Worm (Caenorhabditis elegans): ENCODE results near the gene T05H10.4.

- TF ChIP-seq nhr-28 (tag; optimal IDR thresholded peaks at IDR 0.05) = no peak
- no peak for TF ChIP-seq elt-2 (tag; optimal IDR thresholded peaks at IDR 0.05)
- no peak for TF ChIP-seq grh-1 (GFP tag; IDR thresholded peaks at IDR 0.05)
Measured at ce11 chrII:8037246-8037645, 15.7 kb upstream of the T05H10.4 start, which contains the start of gene arp-6.

Data from whole organism, L1 larva.